Fruit fly (Drosophila melanogaster) whole organism, embryonic: Measurements from ENCODE around the gene CG4364.

Experiments used
- Sox102F ChIP-seq: fragments of 200-800 bp; sonication (Bioruptor generic); optimal IDR thresholded peaks from 2 replicates; lab custom pipeline; 2018; ENCODE audit warnings: missing biosample characterization, mild to moderate bottlenecking, missing genetic modification characterization, moderate library complexity
- dm ChIP-seq: fragments of 200-800 bp; sonication (Bioruptor generic); optimal IDR thresholded peaks from 3 replicates; lab custom pipeline; 2016; ENCODE audit warnings: missing biosample characterization, missing genetic modification characterization

DNA sequence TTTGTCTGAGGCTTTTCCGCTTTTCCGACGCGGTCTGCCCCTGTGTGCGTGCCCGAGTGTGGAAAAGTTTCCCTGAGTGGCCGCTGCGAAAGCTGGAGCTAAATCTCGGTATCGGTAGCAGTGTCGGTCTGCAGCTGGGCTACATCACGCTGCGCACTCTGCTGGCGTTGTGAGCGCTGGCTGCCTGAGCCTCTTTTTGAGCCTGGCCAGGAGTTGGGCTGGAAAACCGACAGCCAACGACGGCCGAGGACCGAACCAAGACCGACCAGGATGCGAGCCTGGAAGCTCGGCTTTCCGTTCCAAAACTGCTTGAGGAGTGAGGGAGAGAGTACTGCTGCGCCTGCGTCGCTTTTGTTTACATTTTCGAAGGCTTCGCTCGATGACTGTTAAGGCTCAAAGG lies 32.8 kb upstream of the CG4364 start:
- TF ChIP-seq Sox102F (GFP tag; lab: Kevin White, UChicago) (no peak), dm (GFP tag; lab: Kevin White, UChicago) (no peak)
